Fruit fly (Drosophila melanogaster) whole organism, embryonic: Measurements from ENCODE around the gene CG17593.
A peak's percentile ranks its signal among the peaks of the same experiment; 100 is the strongest.

Experiments
- Atf-2 ChIP-seq: fragments of 200-800 bp; sonication (Bioruptor generic); optimal IDR thresholded peaks from 2 replicates; lab custom pipeline; 2016; ENCODE audit warnings: missing biosample characterization, missing genetic modification characterization
- Awh ChIP-seq: fragments of 200-800 bp; sonication (Bioruptor generic); IDR thresholded peaks from 2 replicates; pipeline ENCODE4, ENCODE4 v1.3.6; 2022; ENCODE audit warnings: missing biosample characterization, missing genetic modification characterization
- CG11247 ChIP-seq: fragments of 200-800 bp; sonication (Bioruptor generic); IDR thresholded peaks from 2 replicates; pipeline ENCODE4 v1.3.6; 2022; ENCODE audit warnings: missing biosample characterization, missing genetic modification characterization
- CG11695 ChIP-seq: fragments of 200-800 bp; sonication (Bioruptor generic); IDR thresholded peaks from 3 replicates; pipeline ENCODE4 v1.3.6; 2022; ENCODE audit warnings: missing biosample characterization, missing genetic modification characterization
- CG12299 ChIP-seq: fragments of 200-800 bp; sonication (Bioruptor generic); optimal IDR thresholded peaks from 2 replicates; lab custom pipeline; 2018; ENCODE audit warnings: missing biosample characterization, mild to moderate bottlenecking, missing genetic modification characterization
- CG13424 ChIP-seq: fragments of 200-800 bp; sonication (Bioruptor generic); optimal IDR thresholded peaks from 2 replicates; lab custom pipeline; 2019; ENCODE audit warnings: missing biosample characterization, mild to moderate bottlenecking, missing genetic modification characterization, moderate library complexity
- CG17328 ChIP-seq: fragments of 200-800 bp; sonication (Bioruptor generic); IDR thresholded peaks from 2 replicates; pipeline ENCODE4 v1.3.6; 2022; ENCODE audit warnings: missing biosample characterization, missing genetic modification characterization
- CG17912 ChIP-seq: fragments of 200-800 bp; sonication (Bioruptor generic); optimal IDR thresholded peaks from 2 replicates; lab custom pipeline; 2018; ENCODE audit warnings: missing biosample characterization, mild to moderate bottlenecking, missing genetic modification characterization
- CG2129 ChIP-seq: fragments of 200-800 bp; sonication (Bioruptor generic); IDR thresholded peaks from 2 replicates; pipeline ENCODE4 v1.3.6; 2022; ENCODE audit warnings: missing biosample characterization, missing genetic modification characterization; ENCODE audit not compliant: partially characterized antibody
- CG33557 ChIP-seq: fragments of 200-800 bp; sonication (Bioruptor generic); optimal IDR thresholded peaks from 2 replicates; lab custom pipeline; 2019; ENCODE audit warnings: missing biosample characterization, mild to moderate bottlenecking, missing genetic modification characterization, moderate library complexity
- CG6813 ChIP-seq: fragments of 200-800 bp; sonication (Bioruptor generic); optimal IDR thresholded peaks from 2 replicates; lab custom pipeline; 2017; ENCODE audit warnings: missing biosample characterization, missing genetic modification characterization, mild to moderate bottlenecking, moderate library complexity, missing genetic modification reagents
- CG6854 ChIP-seq: fragments of 200-800 bp; sonication (Bioruptor generic); optimal IDR thresholded peaks from 3 replicates; lab custom pipeline; 2017; ENCODE audit warnings: missing biosample characterization, mild to moderate bottlenecking, missing genetic modification characterization
- CG7357 ChIP-seq: fragments of 200-800 bp; sonication (Bioruptor generic); IDR thresholded peaks from 3 replicates; pipeline ENCODE4 v1.3.6; 2022; ENCODE audit warnings: missing biosample characterization, missing genetic modification characterization
- CG8944 ChIP-seq: fragments of 200-800 bp; sonication (Bioruptor generic); optimal IDR thresholded peaks from 3 replicates; lab custom pipeline; 2016; ENCODE audit warnings: missing biosample characterization, missing genetic modification characterization
- CG9932 ChIP-seq: fragments of 200-800 bp; sonication (Bioruptor generic); IDR thresholded peaks from 2 replicates; pipeline ENCODE4 v1.3.6; 2022; ENCODE audit warnings: missing biosample characterization, missing genetic modification characterization
- CrebB ChIP-seq: fragments of 200-800 bp; sonication (Bioruptor generic); optimal IDR thresholded peaks from 3 replicates; lab custom pipeline; 2018; ENCODE audit warnings: missing biosample characterization, mild to moderate bottlenecking, missing genetic modification characterization
- E2f1 ChIP-seq: fragments of 200-800 bp; sonication (Bioruptor generic); IDR thresholded peaks from 2 replicates; pipeline ENCODE4 v1.3.6; 2022; ENCODE audit warnings: missing biosample characterization, missing genetic modification characterization
- Mrtf ChIP-seq: fragments of 200-800 bp; sonication (Bioruptor generic); IDR thresholded peaks from 3 replicates; pipeline ENCODE4 v1.3.6; 2022; ENCODE audit warnings: missing biosample characterization, missing genetic modification characterization
- NfI ChIP-seq: fragments of 200-800 bp; sonication (Bioruptor generic); optimal IDR thresholded peaks from 3 replicates; lab custom pipeline; 2018; ENCODE audit warnings: missing biosample characterization, mild to moderate bottlenecking, missing genetic modification characterization, moderate library complexity
- Side ChIP-seq: fragments of 200-800 bp; sonication (Bioruptor generic); optimal IDR thresholded peaks from 2 replicates; lab custom pipeline; 2016; ENCODE audit warnings: missing biosample characterization, missing genetic modification characterization
- ase ChIP-seq: fragments of 200-800 bp; sonication (Bioruptor generic); IDR thresholded peaks from 3 replicates; pipeline ENCODE4 v1.3.6; 2022; ENCODE audit warnings: missing biosample characterization, missing genetic modification characterization
- ato ChIP-seq: fragments of 200-800 bp; sonication (Bioruptor generic); IDR thresholded peaks from 2 replicates; pipeline ENCODE4 v1.3.6; 2022; ENCODE audit warnings: missing biosample characterization, missing genetic modification characterization; ENCODE audit not compliant: partially characterized antibody
- bowl ChIP-seq: fragments of 200-800 bp; sonication (Bioruptor generic); IDR thresholded peaks from 2 replicates; pipeline ENCODE4 v1.3.6; 2022; ENCODE audit warnings: missing biosample characterization, missing genetic modification characterization
- cato ChIP-seq: fragments of 200-800 bp; sonication (Bioruptor generic); optimal IDR thresholded peaks from 2 replicates; lab custom pipeline; 2016; ENCODE audit warnings: missing biosample characterization, missing genetic modification characterization, borderline replicate concordance
- corto ChIP-seq: fragments of 200-800 bp; sonication (Bioruptor generic); optimal IDR thresholded peaks from 2 replicates; lab custom pipeline; 2016; ENCODE audit warnings: missing biosample characterization, mild to moderate bottlenecking, missing genetic modification characterization, moderate library complexity
- crc ChIP-seq: fragments of 200-800 bp; sonication (Bioruptor generic); optimal IDR thresholded peaks from 2 replicates; lab custom pipeline; 2016; ENCODE audit warnings: missing biosample characterization, missing genetic modification characterization
- ems ChIP-seq: fragments of 200-800 bp; sonication (Bioruptor generic); optimal IDR thresholded peaks from 3 replicates; lab custom pipeline; 2016; ENCODE audit warnings: missing biosample characterization, missing genetic modification characterization
- ewg ChIP-seq: fragments of 200-800 bp; sonication (Bioruptor generic); optimal IDR thresholded peaks from 3 replicates; lab custom pipeline; 2017; ENCODE audit warnings: mild to moderate bottlenecking, missing biosample characterization, missing genetic modification reagents, missing genetic modification characterization
- fd64A ChIP-seq: fragments of 200-800 bp; sonication (Bioruptor generic); optimal IDR thresholded peaks from 3 replicates; lab custom pipeline; 2018; ENCODE audit warnings: missing biosample characterization, mild to moderate bottlenecking, missing genetic modification characterization
- gsb-n ChIP-seq: fragments of 200-800 bp; sonication (Bioruptor generic); optimal IDR thresholded peaks from 3 replicates; lab custom pipeline; 2018; ENCODE audit warnings: missing biosample characterization, mild to moderate bottlenecking, missing genetic modification characterization
- her ChIP-seq: fragments of 200-800 bp; sonication (Bioruptor generic); optimal IDR thresholded peaks from 2 replicates; lab custom pipeline; 2016; ENCODE audit warnings: missing biosample characterization, missing genetic modification characterization
- nau ChIP-seq: fragments of 200-800 bp; sonication (Bioruptor generic); optimal IDR thresholded peaks from 3 replicates; lab custom pipeline; 2017; ENCODE audit warnings: missing biosample characterization, mild to moderate bottlenecking, missing genetic modification characterization, missing genetic modification reagents
- pnt ChIP-seq: fragments of 200-800 bp; sonication (Bioruptor generic); optimal IDR thresholded peaks from 3 replicates; lab custom pipeline; 2016; ENCODE audit warnings: missing biosample characterization, missing genetic modification characterization
- sc ChIP-seq, 3 experiments: fragments of >200 bp in 2 of 3; fragments of 200-800 bp in 1 of 3; sonication (Bioruptor generic) in 1 of 3; optimal IDR thresholded peaks; 2 replicates in 2 of 3; 3 replicates in 1 of 3; lab custom pipeline; 2017; ENCODE audit warnings: mild to moderate bottlenecking in 1 of 3, missing biosample characterization in 1 of 3, missing genetic modification characterization in 1 of 3, missing genetic modification reagents in 1 of 3
- ssp ChIP-seq: fragments of 200-800 bp; sonication (Bioruptor generic); IDR thresholded peaks from 2 replicates; pipeline ENCODE4 v1.3.6; 2022; ENCODE audit warnings: missing biosample characterization, missing genetic modification characterization
- zen2 ChIP-seq: fragments of 200-800 bp; sonication (Bioruptor generic); IDR thresholded peaks from 3 replicates; pipeline ENCODE4 v1.3.6; 2022; ENCODE audit warnings: missing biosample characterization, missing genetic modification characterization; ENCODE audit not compliant: partially characterized antibody
- zfh1 ChIP-seq: fragments of 200-800 bp; sonication (Bioruptor generic); IDR thresholded peaks from 3 replicates; pipeline ENCODE4 v1.3.6; 2022; ENCODE audit warnings: missing biosample characterization, missing genetic modification characterization

The CG17593 gene

DNA sequence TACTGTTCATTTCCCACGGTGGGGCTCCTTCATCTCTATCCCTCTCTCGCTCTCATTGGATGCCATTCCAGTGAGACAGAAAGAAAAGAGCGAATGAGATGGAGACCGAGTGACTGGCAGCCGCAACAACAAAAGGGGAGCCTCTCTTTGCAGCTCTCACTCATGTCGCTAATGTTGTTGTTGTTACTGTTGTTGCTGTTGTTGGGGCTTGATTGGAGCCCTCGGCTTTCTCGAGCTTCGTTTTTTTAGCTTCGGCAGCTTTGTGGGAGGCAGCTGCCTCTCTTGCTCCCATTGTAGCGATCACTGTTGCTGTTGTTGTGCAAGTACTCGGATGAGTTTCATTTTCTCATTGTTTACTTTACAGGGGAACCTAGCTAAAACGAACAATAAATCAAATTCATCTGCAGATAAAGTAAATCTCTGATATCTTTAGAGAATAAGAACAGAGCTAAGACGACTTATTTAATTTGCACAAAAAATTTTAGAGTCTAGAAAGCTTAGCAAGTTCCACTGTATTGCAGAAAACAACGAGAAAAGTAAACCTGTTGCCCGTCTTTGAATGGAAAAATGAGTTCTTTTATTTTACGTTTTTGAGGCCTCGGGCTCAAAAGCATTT, 19.7 kb downstream of the CG17593 start (continued):
- no peak for TF ChIP-seq CG2129 (GFP tag; lab: Robert Waterston, UW)
- TF ChIP-seq sc (optimal IDR thresholded peaks at IDR 0.05; lab: Kevin White, UChicago): no peak
- peak; percentile 5 for TF ChIP-seq sc (GFP tag; optimal IDR thresholded peaks at IDR 0.05; lab: Kevin White, UChicago)
- TF ChIP-seq CG6813 (GFP tag; lab: Kevin White, UChicago): peak; percentile 27
- TF ChIP-seq CG9932 (GFP tag; lab: Robert Waterston, UW): peak; percentile 43; the same call in 1 of the 2 replicates
- TF ChIP-seq CG17328 (GFP tag; lab: Robert Waterston, UW): peak; percentile 65; the same call in 1 of the 2 replicates
- no peak for TF ChIP-seq CrebB (tag; lab: Kevin White, UChicago)
- peak; percentile 44 for TF ChIP-seq ewg (GFP tag; lab: Kevin White, UChicago)
- TF ChIP-seq Awh (GFP tag; lab: Robert Waterston, UW): peak; percentile 59; the same call in 1 of the 2 replicates
- TF ChIP-seq CG13424: peak; percentile 63
- TF ChIP-seq CG7357: peak; percentile 59
- TF ChIP-seq zfh1 (GFP tag; lab: Robert Waterston, UW): peak; percentile 74; the same call in 2 of the 3 replicates
- TF ChIP-seq her (GFP tag; lab: Kevin White, UChicago): peak; percentile 35
- TF ChIP-seq E2f1 (GFP tag; lab: Robert Waterston, UW): peak; percentile 55
- no peak for TF ChIP-seq bowl (GFP tag; lab: Robert Waterston, UW)
- peak; percentile 19 for TF ChIP-seq ems
- TF ChIP-seq CG6854 (GFP tag; lab: Kevin White, UChicago): no peak
- TF ChIP-seq crc (GFP tag; lab: Kevin White, UChicago): no peak
- TF ChIP-seq CG33557 (GFP tag; lab: Kevin White, UChicago): no peak
- TF ChIP-seq zen2 (GFP tag; lab: Robert Waterston, UW): 0 out of 3 replicates have a peak, but pooled peaks have one; percentile 13
- TF ChIP-seq CG11695 (GFP tag; lab: Robert Waterston, UW): 0 out of 3 replicates have a peak, but pooled peaks have one; percentile 37
- TF ChIP-seq ase: 0 out of 3 replicates have a peak, but pooled peaks have one; percentile 51
- TF ChIP-seq CG12299 (tag; lab: Kevin White, UChicago): no peak
- 0 out of 3 replicates have a peak, but pooled peaks have one; percentile 15 for TF ChIP-seq Mrtf (GFP tag; lab: Robert Waterston, UW)
- peak; percentile 36 for TF ChIP-seq pnt
- TF ChIP-seq CG17912 (GFP tag; lab: Kevin White, UChicago): no peak
- TF ChIP-seq gsb-n: peak; percentile 30
- no peak for TF ChIP-seq CG11247
- peak; percentile 49 for TF ChIP-seq Atf-2 (GFP tag; lab: Kevin White, UChicago)
- peak; percentile 29 for TF ChIP-seq Side (GFP tag; lab: Kevin White, UChicago)
- TF ChIP-seq CG8944: peak; percentile 16
- TF ChIP-seq ssp (GFP tag; lab: Robert Waterston, UW): 0 out of 2 replicates have a peak, but pooled peaks have one; percentile 6
- peak; percentile 4 for TF ChIP-seq cato
- TF ChIP-seq corto (GFP tag; lab: Kevin White, UChicago): peak; percentile 28
- peak; percentile 49 for TF ChIP-seq NfI
- no peak for TF ChIP-seq ato (GFP tag; lab: Robert Waterston, UW)
- TF ChIP-seq nau (GFP tag; lab: Kevin White, UChicago): peak; percentile 9
- no peak for TF ChIP-seq fd64A (GFP tag; lab: Kevin White, UChicago)
